Fruit fly (Drosophila melanogaster): Measurements from ENCODE around the gene CG34277.

Gene CG34277

dm6 chr3R:5367512-5368169 lies 1.7 kb upstream of the CG34277 start:
- TF ChIP-seq CG9139 (GFP tag; optimal IDR thresholded peaks at IDR 0.05) (peak; percentile 69), Eip78C (GFP tag) (peak; percentile 67), Hr4 (GFP tag; optimal IDR thresholded peaks at IDR 0.05) (no peak), fkh (GFP tag; optimal IDR thresholded peaks at IDR 0.05) (peak; percentile 82), CG6808 (GFP tag; optimal IDR thresholded peaks at IDR 0.05) (peak; percentile 41), dsx (GFP tag; optimal IDR thresholded peaks at IDR 0.05; ENCODE audit: poor library complexity, severe bottlenecking) (peak; percentile 24), CG32006 (GFP tag; optimal IDR thresholded peaks at IDR 0.05) (no peak), CG8319 (GFP tag; optimal IDR thresholded peaks at IDR 0.05) (no peak), CG7368 (GFP tag; optimal IDR thresholded peaks at IDR 0.05) (no peak), net (GFP tag; optimal IDR thresholded peaks at IDR 0.05) (no peak), Blimp-1 (GFP tag; optimal IDR thresholded peaks at IDR 0.05) (peak; percentile 21), spab (GFP tag; optimal IDR thresholded peaks at IDR 0.05) (peak; percentile 19), eg (GFP tag; IDR thresholded peaks at IDR 0.05) (0 out of 3 replicates have a peak, but pooled peaks have one; percentile 22), ss (GFP tag; optimal IDR thresholded peaks at IDR 0.05) (peak; percentile 50 to 59), CG1621 (tag; optimal IDR thresholded peaks at IDR 0.05) (peak; percentile 64)

- TF ChIP-seq CG1621 (tag; optimal IDR thresholded peaks at IDR 0.05) (peak; percentile 40), fd59A (GFP tag; optimal IDR thresholded peaks at IDR 0.05) (no peak), pdm3 (GFP tag; optimal IDR thresholded peaks at IDR 0.05) (no peak), CG6854 (GFP tag; optimal IDR thresholded peaks at IDR 0.05) (peak; percentile 17), Ets21C (GFP tag; optimal IDR thresholded peaks at IDR 0.05) (no peak), dac (GFP tag; optimal IDR thresholded peaks at IDR 0.05) (no peak), CG15336 (GFP tag; IDR thresholded peaks at IDR 0.05) (peak; percentile 36; the same call in 1 of the 2 replicates), Sox14 (GFP tag; optimal IDR thresholded peaks at IDR 0.05) (peak; percentile 51), salr (GFP tag; optimal IDR thresholded peaks at IDR 0.05) (peak in 1 of 2 experiments; percentile 6), fd85E (GFP tag; optimal IDR thresholded peaks at IDR 0.05) (no peak), fkh (GFP tag; optimal IDR thresholded peaks at IDR 0.05) (no peak), CG6276 (GFP tag; optimal IDR thresholded peaks at IDR 0.05) (no peak), lz (GFP tag; optimal IDR thresholded peaks at IDR 0.05) (peak; percentile 3), Gug (GFP tag; IDR thresholded peaks at IDR 0.05) (no peak), OdsH (GFP tag; optimal IDR thresholded peaks at IDR 0.05) (no peak), topi (GFP tag; optimal IDR thresholded peaks at IDR 0.05) (peak; percentile 13), esn (GFP tag; optimal IDR thresholded peaks at IDR 0.05) (no peak), Sox15 (GFP tag; optimal IDR thresholded peaks at IDR 0.05) (no peak), CG8119 (GFP tag; IDR thresholded peaks at IDR 0.05) (peak; percentile 30; the same call in 1 of the 3 replicates), Eip78C (GFP tag) (peak; percentile 26), CG7368 (GFP tag; optimal IDR thresholded peaks at IDR 0.05) (no peak), CG31627 (GFP tag; optimal IDR thresholded peaks at IDR 0.05) (peak; percentile 23), CG6163 (GFP tag; IDR thresholded peaks at IDR 0.05) (peak; percentile 56; the same call in 1 of the 3 replicates), eg (GFP tag; IDR thresholded peaks at IDR 0.05) (peak; percentile 51; the same call in 2 of the 3 replicates), ss (GFP tag; optimal IDR thresholded peaks at IDR 0.05) (peak in 1 of 2 experiments; percentile 10), dsx (GFP tag; optimal IDR thresholded peaks at IDR 0.05; ENCODE audit: poor library complexity, severe bottlenecking) (no peak), CG3919 (GFP tag; optimal IDR thresholded peaks at IDR 0.05) (peak; percentile 61), CG6792 (GFP tag; optimal IDR thresholded peaks at IDR 0.05) (no peak), Hr39 (GFP tag; optimal IDR thresholded peaks at IDR 0.05) (peak; percentile 34)
Measured at dm6 chr3R:5368170-5368781, 1.1 kb upstream of the CG34277 start, which contains the start of gene Cerk. Gene Cerk (minus strand): TSS chr3R:5368306.

All from whole organism, prepupa.